Worm (Caenorhabditis elegans) whole organism, dauer: ENCODE data around the gene C45G9.14.
"Not testable (repeated sequence)": the region's sequence is repeated elsewhere in the genome, so short reads cannot be mapped to it uniquely, and the experiment has no call there.

ENCODE experiments used
- unc-62 ChIP-seq: sonication (generic microtip); optimal IDR thresholded peaks from 2 replicates; lab custom pipeline; 2017; ENCODE audit warnings: missing biosample characterization, missing genetic modification reagents, missing genetic modification characterization

C45G9.14 gene

DNA sequence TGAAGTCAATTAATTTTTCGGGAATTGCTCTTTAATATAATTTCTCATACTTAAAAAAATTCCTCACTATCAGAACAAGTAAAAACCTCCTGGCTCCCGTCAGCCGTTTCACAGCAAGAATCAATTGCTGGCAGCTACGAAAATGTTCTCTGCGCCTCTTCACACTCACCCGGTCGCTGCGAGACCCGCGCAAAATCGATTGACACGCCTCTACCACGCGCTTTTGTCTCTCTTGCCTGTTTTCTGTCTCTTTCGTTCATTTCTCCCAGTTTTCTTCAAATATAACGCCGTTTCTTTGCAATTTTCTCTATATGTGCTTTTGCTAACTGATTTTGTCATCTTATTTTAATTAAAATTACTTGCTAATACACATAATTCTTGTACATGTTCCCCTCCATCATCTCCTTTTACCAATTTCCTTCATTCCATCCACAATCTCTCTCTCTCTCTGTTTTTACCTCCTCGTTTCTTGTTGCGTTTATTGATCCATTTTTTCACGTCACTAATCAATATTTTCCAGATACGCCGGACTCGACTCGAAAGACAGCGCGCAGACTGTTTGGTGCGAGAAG is 20.3 kb upstream of the C45G9.14 start, which contains the start of gene pcf-11:
TSS of gene pcf-11 (plus strand) at position 522 of the 572 bp plus-strand sequence.
- no peak for TF ChIP-seq unc-62

DNA sequence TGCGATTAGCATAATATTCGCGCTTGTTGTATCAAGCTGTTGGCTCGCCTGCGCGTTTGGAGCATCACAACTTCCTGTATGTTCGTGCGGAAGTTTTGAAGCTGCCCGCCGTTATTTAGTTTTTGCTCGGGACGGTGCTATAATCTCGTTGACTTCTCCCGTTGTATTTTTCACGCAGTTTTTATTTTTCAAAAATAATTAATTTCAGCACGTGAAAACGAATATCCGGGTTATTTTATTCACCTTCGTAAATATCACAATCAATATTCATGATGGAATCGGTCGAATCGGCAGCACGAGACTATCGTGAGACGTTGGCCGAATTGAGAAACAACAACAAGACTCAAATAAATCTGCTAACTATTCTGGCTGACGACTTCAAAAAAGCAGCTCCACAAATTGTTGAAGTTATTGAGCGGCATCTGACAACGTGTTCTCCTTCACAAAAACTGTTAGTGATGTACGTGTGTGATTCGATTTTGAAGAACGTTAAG is 19.6 kb upstream of the C45G9.14 start:
- TF ChIP-seq unc-62: no peak

DNA sequence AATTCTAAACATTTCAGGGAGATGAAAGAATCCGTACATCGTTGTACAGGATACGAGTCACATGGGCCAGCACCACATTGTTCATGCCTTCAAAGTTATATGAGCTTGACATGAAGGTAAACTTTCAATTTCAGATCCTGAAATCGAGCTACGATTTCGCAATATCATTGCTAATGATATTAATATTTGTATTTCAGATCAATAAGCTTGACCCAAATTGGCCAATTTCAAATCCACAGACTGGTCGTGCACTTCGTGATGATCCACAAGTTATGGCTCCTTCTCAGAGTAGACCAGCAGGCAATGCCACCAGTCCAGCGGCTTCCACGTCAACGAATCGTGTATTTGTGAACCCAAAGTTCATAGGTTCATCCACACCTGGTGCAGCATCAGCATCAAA is 18.4 kb upstream of the C45G9.14 start:
- TF ChIP-seq unc-62: no peak

DNA sequence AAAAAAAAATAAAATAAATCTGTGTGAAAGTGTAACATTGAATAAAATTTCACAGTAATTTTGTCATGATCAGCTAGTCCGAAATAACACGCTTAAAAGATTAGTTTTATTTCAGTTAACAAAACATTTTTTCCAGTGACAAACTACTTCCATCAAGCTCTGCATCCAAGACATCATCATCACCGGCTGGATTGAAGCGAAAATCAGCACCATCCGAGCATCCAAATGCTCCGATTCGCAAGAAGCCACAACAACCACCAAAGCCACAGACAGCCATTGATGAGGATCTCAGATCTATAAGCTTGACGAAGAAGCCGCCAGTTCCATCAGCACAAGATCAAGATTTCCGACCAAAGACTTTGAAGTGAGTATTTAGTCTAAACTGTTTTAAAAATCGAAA is 17.6 kb upstream of the C45G9.14 start:
- TF ChIP-seq unc-62: no peak

DNA sequence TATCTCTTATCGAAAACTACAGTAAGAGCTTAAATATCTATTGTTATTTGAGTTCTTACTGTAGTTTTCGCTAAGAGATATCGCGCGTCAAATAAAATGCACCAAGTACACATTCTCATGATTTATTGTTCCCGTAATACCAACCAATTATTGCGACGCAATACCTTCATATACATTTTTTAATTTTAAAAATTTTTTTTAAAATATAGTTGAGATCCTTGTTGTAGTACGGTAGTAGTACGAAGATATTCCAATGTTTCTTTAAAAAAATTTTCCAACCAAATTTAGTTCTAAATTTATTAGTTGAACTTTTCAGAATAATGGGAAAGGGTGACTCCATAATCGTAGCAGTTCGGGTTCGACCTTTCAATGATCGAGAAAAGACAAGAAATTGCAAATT is 14.2 kb upstream of the C45G9.14 start, which contains the start of gene klp-6:
TSS of gene klp-6 (plus strand) at position 301 of the 400 bp plus-strand sequence.
- TF ChIP-seq unc-62: no peak

DNA sequence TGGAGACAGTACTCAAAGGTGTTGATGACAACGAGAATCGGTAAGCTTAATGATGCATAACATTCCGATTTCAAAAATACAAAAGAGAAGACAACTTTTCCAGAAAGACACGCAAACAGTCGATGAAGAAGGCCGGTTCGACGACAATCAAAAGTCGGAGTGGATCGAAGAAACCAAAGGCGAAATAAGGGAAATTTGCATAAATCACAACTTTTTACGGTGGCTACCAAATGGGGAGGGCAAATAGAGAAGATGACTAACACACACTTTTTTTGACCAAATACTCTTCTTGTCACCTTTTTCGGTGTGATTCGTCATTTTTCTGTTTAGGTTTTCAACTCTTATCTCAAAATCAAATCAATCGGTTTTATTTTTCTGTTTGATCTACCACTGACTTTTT is 8.7 kb upstream of the C45G9.14 start, which contains the start of gene C45G9.6:
TSS of gene C45G9.6 (plus strand) at position 301 of the 400 bp plus-strand sequence.
- no peak for TF ChIP-seq unc-62

DNA sequence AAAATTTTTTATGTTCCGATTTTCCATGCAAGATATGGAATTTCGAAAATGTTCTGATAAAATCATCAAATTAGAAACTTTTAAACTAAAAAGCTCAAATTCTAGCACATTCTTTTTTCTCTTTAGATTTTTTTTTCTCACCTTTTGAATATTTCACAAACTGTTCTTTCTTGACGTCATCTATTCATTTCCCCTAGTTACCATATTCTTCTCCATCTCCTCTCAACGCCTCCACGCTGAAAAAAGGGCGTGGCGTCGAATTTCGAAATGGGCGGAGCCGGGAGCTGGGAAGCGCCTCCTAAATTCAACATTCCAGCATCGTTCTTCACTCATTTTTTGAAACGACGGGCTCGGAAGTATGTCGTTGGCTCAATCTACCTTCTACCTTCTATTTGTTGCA is 2.7 kb upstream of the C45G9.14 start, which contains the start of gene nlp-43:
TSS of gene nlp-43 (plus strand) at position 301 of the 400 bp plus-strand sequence.
- no peak for TF ChIP-seq unc-62

DNA sequence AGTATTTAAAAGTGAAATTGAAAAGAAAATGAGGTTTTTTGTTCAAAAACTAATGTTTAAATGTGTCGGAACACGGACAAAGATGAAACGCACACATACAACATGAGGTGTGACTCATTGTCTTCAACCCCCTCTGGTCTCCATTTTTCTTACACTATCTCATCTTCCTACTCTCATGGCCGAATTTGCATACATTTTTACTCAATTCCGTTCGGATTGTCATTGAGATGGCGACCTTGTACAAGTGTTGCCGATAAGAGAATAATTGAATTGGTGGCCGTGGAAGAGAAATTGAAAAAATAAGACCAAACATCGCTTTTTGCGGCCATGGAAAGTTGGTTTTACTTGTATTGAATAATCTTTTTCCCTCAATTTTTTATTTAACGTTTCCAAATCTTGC is 2.4 kb downstream of the C45G9.14 start, which contains the start of gene txbp-3:
TSS of gene txbp-3 (minus strand) at position 285 of the 400 bp plus-strand sequence.
- TF ChIP-seq unc-62: no peak

DNA sequence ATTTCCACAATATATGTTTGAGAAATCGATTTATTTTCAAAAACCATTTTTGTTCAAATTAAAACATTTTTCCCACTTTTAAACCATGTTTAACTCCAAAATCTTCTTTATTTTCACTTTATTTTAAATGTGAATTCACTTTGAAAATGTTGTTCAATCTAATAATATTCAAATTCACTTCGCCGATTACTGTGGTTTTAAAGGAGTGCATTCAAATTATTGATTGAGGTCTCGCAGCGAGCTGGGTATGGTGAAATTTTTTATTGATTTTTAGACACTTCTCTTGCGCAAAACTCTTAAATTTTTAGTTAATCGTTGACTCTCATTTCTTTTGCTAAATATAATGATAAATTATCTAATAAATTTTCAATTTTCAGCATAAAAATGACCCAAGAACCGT is 2.9 kb downstream of the C45G9.14 start, which contains the start of gene C45G9.5:
TSS of gene C45G9.5 (plus strand) at position 378 of the 400 bp plus-strand sequence.
- TF ChIP-seq unc-62: no peak

DNA sequence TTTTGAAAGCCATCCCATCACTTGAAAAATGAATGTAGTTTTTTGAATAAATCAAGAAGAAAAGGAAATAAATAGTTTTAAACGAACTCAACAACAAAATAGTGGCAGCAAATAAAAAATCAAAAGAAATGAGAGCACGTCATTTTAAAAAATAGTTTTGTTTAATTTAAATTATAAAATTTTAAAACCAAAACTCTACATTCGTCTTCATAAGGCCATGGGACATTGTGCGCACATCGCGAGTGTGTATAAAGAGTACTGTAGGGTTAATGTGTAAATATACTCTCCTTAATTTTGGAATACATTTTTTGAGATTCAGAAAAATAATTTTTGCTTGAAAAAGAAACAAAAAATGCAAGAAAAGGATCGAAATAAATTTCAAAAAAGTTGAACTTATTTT is 7.1 kb downstream of the C45G9.14 start, which contains the start of gene C45G9.15:
TSS of gene C45G9.15 (minus strand) at position 101 of the 400 bp plus-strand sequence.
- TF ChIP-seq unc-62: no peak

DNA sequence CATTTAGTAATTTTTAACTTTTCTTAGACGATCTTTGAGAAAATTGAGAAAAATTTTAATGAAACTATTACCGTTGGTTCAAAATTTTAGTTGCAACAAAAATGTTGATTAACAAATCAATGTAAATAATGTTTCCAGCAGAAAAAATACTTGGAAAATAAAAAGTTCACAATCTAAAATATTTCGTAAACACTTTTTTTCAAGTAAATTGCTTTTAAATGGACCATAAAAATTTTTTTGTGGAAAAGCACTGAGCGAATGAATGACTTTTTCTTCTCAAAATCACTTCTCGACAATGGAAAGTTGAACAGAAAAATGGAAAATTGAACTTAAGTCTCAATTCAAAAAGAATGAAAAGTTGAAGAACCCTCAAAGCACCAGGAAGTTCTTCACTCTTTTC is 8.7 kb downstream of the C45G9.14 start, which contains the start of gene C45G9.8:
TSS of gene C45G9.8 (minus strand) at position 101 of the 400 bp plus-strand sequence.
- no peak for TF ChIP-seq unc-62

DNA sequence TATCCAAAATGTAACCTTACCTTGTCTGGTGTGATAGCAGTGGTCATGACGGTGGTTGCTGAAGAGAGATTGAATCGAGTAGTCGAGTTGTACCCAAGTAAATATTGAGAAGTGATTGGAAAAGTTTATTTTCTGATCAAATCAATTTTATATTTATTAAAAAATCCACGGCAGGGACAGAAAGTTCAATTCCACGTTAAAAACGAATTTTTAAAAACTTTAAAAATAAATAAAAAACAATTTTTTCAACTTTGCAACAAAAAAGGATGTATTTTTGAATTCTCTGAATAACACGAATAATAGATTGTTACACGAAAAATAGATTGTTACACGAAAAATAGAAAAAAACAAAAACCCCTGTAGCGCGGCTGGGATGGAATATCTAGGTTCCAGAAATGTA is 10.9 kb downstream of the C45G9.14 start, which contains the start of gene C45G9.9:
TSS of gene C45G9.9 (minus strand) at position 101 of the 400 bp plus-strand sequence.
- not testable (repeated sequence) for TF ChIP-seq unc-62

DNA sequence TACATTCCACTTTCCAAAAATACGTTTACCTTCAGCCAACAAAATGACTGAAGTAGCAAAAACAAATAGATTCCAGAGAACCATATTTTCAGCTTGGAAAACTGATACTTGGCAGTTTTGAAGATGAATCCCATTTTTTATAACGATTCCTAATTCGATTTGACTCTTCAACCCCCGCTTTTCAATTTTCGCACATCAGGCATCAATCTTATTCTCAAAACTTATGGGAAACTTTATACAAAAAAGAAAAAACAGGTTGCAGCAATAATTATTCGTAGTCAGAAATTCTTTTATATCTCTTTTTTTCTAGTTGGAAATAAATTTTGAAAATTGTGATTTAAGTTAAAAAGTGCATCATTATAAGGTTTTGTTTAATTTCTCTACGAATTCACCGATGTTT is 17.0 kb downstream of the C45G9.14 start, which contains the start of gene C45G9.10:
TSS of gene C45G9.10 (minus strand) at position 101 of the 400 bp plus-strand sequence.
- TF ChIP-seq unc-62: no peak

DNA sequence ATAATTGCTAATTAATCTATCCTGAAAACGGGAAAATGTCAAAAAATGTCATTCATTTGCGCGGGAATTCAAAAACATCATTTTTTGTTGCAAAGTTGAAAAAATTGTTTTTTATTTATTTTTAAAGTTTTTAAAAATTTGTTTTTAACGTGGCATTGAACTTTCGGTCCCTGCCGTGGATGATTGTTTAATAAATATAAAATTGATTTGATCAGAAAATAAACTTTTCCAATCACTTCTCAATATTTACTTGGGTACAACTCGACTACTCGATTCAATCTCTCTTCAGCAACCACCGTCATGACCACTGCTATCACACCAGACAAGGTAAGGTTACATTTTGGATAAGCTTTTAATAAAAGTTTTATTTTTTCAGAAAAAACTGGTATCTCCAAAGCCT is 17.6 kb downstream of the C45G9.14 start, which contains the start of gene C45G9.4:
TSS of gene C45G9.4 (plus strand) at position 301 of the 400 bp plus-strand sequence.
- TF ChIP-seq unc-62: not testable (repeated sequence)

DNA sequence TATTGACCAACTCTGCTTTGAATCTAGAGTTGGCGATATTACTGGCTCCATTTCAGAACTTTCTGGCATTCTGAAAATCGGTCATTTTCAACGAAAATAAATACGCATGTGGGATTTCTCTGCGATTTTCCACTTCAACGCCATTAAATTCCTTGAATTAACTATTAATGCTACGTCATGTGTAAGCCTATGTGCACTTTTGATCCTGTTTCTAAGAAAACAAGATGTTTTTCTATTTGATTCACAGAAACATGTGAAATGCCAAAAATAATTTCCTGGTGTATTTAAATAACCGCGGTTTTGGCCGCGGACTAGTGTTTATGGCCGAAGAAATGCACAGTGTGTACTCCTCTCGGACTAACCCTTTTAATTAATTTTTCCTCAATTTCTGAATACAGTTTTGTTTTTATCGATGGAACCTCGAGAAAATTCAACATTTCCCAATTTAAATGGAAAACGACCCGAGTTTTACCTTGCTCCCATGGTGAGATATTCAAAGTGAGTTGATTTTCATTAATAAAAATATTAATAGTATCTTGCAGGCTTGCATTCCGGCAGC is 23.9 kb downstream of the C45G9.14 start, which contains the start of the genes C45G9.11 and C45G9.2:
TSS of gene C45G9.11 (minus strand) at position 51 of the 559 bp plus-strand sequence.
TSS of gene C45G9.2 (plus strand) at position 392 of the 559 bp plus-strand sequence.
- TF ChIP-seq unc-62: no peak

DNA sequence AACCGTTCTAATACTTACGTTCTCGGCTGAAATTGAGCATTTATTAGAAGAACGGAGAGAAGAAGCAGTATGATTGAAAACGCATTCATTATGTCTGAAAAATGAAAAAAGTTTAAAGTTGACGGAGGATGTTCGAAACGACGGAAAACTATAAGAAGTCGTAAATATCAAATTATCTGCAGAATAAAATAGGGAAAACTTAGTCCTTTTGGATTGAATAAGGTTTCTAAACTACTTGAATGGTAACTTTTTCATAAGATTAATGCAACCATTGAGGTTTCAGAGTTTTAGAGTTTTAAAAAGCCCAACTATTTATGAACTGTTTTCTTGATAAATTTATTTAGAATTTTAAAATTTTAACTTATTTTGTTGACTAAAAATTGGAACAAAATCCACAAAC is 26.7 kb downstream of the C45G9.14 start, which contains the start of gene C45G9.12:
TSS of gene C45G9.12 (minus strand) at position 101 of the 400 bp plus-strand sequence.
- no peak for TF ChIP-seq unc-62

DNA sequence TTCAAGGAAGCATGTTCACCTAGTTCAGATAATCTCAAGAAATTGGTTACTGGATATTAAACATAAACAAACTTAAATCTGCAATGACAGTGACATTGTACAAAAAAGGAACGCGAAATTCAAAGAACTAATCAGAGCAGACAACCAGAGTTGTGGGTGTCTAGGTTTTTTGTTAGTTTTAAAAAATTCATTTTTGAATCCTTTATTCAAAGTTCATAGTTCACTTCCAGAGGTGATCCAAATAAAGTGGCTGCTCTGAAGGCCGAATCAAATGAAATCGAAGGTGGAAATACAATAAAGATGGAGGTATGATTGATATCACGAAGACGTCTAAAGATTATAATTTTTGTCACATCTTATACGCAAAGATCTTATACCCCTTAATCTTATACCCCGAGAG is 29.6 kb downstream of the C45G9.14 start, which contains the start of gene ttbk-6:
TSS of gene ttbk-6 (plus strand) at position 301 of the 400 bp plus-strand sequence.
- no peak for TF ChIP-seq unc-62
